Fruit fly (Drosophila melanogaster) whole organism, pupa: Measurements from ENCODE around the gene Spps.

Experiments used
- CG10348 ChIP-seq: fragments of 200-800 bp; sonication (Bioruptor generic); IDR thresholded peaks from 2 replicates; pipeline ENCODE4 v1.3.6; 2022; ENCODE audit warnings: missing biosample characterization, missing genetic modification characterization
- CG12605 ChIP-seq: fragments of 200-800 bp; sonication (Bioruptor generic); IDR thresholded peaks from 2 replicates; pipeline ENCODE4 v1.3.6; 2022; ENCODE audit warnings: missing biosample characterization, missing genetic modification characterization
- CG13204 ChIP-seq: fragments of 200-800 bp; sonication (Bioruptor generic); optimal IDR thresholded peaks from 2 replicates; lab custom pipeline; 2018; ENCODE audit warnings: missing biosample characterization, mild to moderate bottlenecking, missing genetic modification characterization, moderate library complexity
- CG14655 ChIP-seq: fragments of 200-800 bp; sonication (Bioruptor generic); optimal IDR thresholded peaks from 3 replicates; lab custom pipeline; 2017; ENCODE audit warnings: mild to moderate bottlenecking, missing biosample characterization, missing genetic modification reagents, missing genetic modification characterization
- CG15710 ChIP-seq: fragments of 200-800 bp; sonication (Bioruptor generic); optimal IDR thresholded peaks from 2 replicates; lab custom pipeline; 2018; ENCODE audit warnings: missing biosample characterization, mild to moderate bottlenecking, missing genetic modification characterization, moderate library complexity
- CG17806 ChIP-seq: fragments of 200-800 bp; sonication (Bioruptor generic); optimal IDR thresholded peaks from 2 replicates; lab custom pipeline; 2018; ENCODE audit warnings: missing biosample characterization, mild to moderate bottlenecking, missing genetic modification characterization, moderate library complexity
- CG32121 ChIP-seq: fragments of 200-800 bp; sonication (Bioruptor generic); IDR thresholded peaks from 2 replicates; pipeline ENCODE4 v1.3.6; 2022; ENCODE audit warnings: missing biosample characterization, missing genetic modification characterization
- CG34367 ChIP-seq: fragments of 200-800 bp; sonication (Bioruptor generic); optimal IDR thresholded peaks from 2 replicates; lab custom pipeline; 2018; ENCODE audit warnings: missing biosample characterization, mild to moderate bottlenecking, missing genetic modification characterization
- CG4496 ChIP-seq: fragments of 200-800 bp; sonication (Bioruptor generic); IDR thresholded peaks from 3 replicates; pipeline ENCODE4 v1.3.6; 2022; ENCODE audit warnings: missing biosample characterization, missing genetic modification characterization
- CG8159 ChIP-seq: fragments of 200-800 bp; sonication (Bioruptor generic); optimal IDR thresholded peaks from 3 replicates; lab custom pipeline; 2018; ENCODE audit warnings: missing biosample characterization, mild to moderate bottlenecking, missing genetic modification characterization, moderate library complexity
- CG8301 ChIP-seq: fragments of 200-800 bp; sonication (Bioruptor generic); optimal IDR thresholded peaks from 2 replicates; lab custom pipeline; 2018; ENCODE audit warnings: missing biosample characterization, mild to moderate bottlenecking, missing genetic modification characterization
- CG9948 ChIP-seq: fragments of 200-800 bp; sonication (Bioruptor generic); optimal IDR thresholded peaks from 2 replicates; lab custom pipeline; 2018; ENCODE audit warnings: missing biosample characterization, mild to moderate bottlenecking, missing genetic modification characterization, moderate library complexity
- D1 ChIP-seq: fragments of 200-800 bp; sonication (Bioruptor generic); optimal IDR thresholded peaks from 2 replicates; lab custom pipeline; 2018; ENCODE audit warnings: missing biosample characterization, mild to moderate bottlenecking, missing genetic modification characterization, moderate library complexity
- EcR ChIP-seq: fragments of 200-800 bp; sonication (Bioruptor generic); optimal IDR thresholded peaks from 3 replicates; lab custom pipeline; 2019; ENCODE audit warnings: missing biosample characterization, missing genetic modification characterization, mild to moderate bottlenecking, moderate library complexity, missing genetic modification reagents
- Ets98B ChIP-seq: fragments of 200-800 bp; sonication (Bioruptor generic); IDR thresholded peaks from 2 replicates; pipeline ENCODE4 v1.3.6; 2022; ENCODE audit warnings: missing biosample characterization, missing genetic modification characterization
- Pif1A ChIP-seq: fragments of 200-800 bp; sonication (Bioruptor generic); optimal IDR thresholded peaks from 3 replicates; lab custom pipeline; 2016; ENCODE audit warnings: missing biosample characterization, missing genetic modification characterization
- Pif1B ChIP-seq: fragments of 200-800 bp; sonication (Bioruptor generic); optimal IDR thresholded peaks from 3 replicates; lab custom pipeline; 2016; ENCODE audit warnings: missing biosample characterization, missing genetic modification characterization
- Snoo ChIP-seq: fragments of 200-800 bp; sonication (Bioruptor generic); optimal IDR thresholded peaks from 3 replicates; lab custom pipeline; 2017; ENCODE audit warnings: missing biosample characterization, mild to moderate bottlenecking, missing genetic modification characterization, inconsistent platforms
- fd96Ca ChIP-seq: fragments of 200-800 bp; sonication (Bioruptor generic); IDR thresholded peaks from 3 replicates; pipeline ENCODE4 v1.3.6; 2022; ENCODE audit warnings: missing biosample characterization, missing genetic modification characterization
- gl ChIP-seq: fragments of 200-800 bp; sonication (Bioruptor generic); optimal IDR thresholded peaks from 2 replicates; lab custom pipeline; 2018; ENCODE audit warnings: missing biosample characterization, mild to moderate bottlenecking, missing genetic modification characterization
- rn ChIP-seq: fragments of 200-800 bp; sonication (Bioruptor generic); IDR thresholded peaks from 2 replicates; pipeline ENCODE4 v1.3.6; 2022; ENCODE audit warnings: missing biosample characterization, missing genetic modification characterization

Gene Spps

DNA sequence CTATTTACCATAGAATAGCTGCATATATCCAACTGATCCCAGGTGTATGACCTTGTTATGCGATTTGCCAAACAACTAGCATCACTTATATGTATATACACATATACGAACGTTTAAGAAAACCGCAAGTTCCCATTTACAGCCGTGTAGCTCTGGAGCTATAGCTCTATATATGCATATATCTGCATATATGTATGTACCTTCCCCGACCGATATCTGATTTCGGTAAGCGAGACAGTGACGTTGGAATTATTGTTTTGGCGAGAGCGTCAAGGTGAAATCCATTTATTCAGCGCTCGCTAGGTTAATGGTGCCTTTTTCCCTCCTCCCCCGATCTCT, 33.3 kb upstream of the Spps start:
- TF ChIP-seq gl (tag; lab: Kevin White, UChicago) (no peak), CG12605 (GFP tag; lab: Robert Waterston, UW) (no peak), fd96Ca (GFP tag; lab: Robert Waterston, UW) (no peak), D1 (tag; lab: Kevin White, UChicago) (no peak), Pif1B (GFP tag; lab: Kevin White, UChicago) (no peak), CG8159 (no peak), CG34367 (tag; lab: Kevin White, UChicago) (no peak), CG8301 (tag; lab: Kevin White, UChicago) (no peak), Pif1A (GFP tag; lab: Kevin White, UChicago) (no peak), rn (GFP tag; lab: Robert Waterston, UW) (no peak), CG15710 (tag; lab: Kevin White, UChicago) (no peak), CG10348 (GFP tag; lab: Robert Waterston, UW) (no peak), EcR (no peak), CG9948 (tag; lab: Kevin White, UChicago) (no peak), CG14655 (GFP tag; lab: Kevin White, UChicago) (no peak), CG13204 (GFP tag; lab: Kevin White, UChicago) (no peak), Snoo (tag; lab: Kevin White, UChicago) (no peak), CG32121 (no peak), Ets98B (no peak)

- TF ChIP-seq CG8301 (tag; lab: Kevin White, UChicago) (peak; percentile 89), CG13204 (GFP tag; lab: Kevin White, UChicago) (peak; percentile 92), fd96Ca (GFP tag; lab: Robert Waterston, UW) (peak; percentile 94), Pif1B (GFP tag; lab: Kevin White, UChicago) (peak; percentile 93), EcR (peak; percentile 75), Ets98B (peak; percentile 88), CG32121 (peak; percentile 80), CG9948 (tag; lab: Kevin White, UChicago) (peak; percentile 96), CG10348 (GFP tag; lab: Robert Waterston, UW) (peak; percentile 71), CG14655 (GFP tag; lab: Kevin White, UChicago) (no peak), CG8159 (peak; percentile 97), D1 (tag; lab: Kevin White, UChicago) (no peak), CG15710 (tag; lab: Kevin White, UChicago) (peak; percentile 98), CG17806 (peak; percentile 96), CG34367 (tag; lab: Kevin White, UChicago) (peak; percentile 97), CG12605 (GFP tag; lab: Robert Waterston, UW) (peak; percentile 88), Pif1A (GFP tag; lab: Kevin White, UChicago) (peak; percentile 95), gl (tag; lab: Kevin White, UChicago) (peak; percentile 96), rn (GFP tag; lab: Robert Waterston, UW) (peak; percentile 63; the same call in 1 of the 2 replicates), Snoo (tag; lab: Kevin White, UChicago) (peak; percentile 93), CG4496 (peak; percentile 96)
Measured at dm6 chr3R:24259278-24260040, 32.7 kb upstream of the Spps start.

DNA sequence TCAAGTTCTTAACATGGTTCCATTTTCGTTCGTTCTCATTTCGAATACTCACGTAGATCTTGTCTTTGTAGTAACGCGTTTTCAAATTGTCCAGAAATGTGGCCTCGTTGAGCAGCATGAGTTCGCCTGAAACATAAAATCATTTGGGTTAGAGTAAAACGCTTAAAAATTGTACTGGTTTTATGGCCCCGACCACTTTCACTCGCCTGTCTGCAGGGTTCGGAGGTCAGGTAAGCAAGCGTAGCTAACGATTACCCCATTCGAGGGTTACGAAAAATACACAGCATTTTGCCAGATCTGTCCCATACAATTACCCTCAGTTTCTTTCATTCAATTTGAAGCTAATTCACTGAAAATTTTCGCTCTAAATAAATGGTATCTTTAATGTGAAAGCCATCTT, 31.6 kb upstream of the Spps start:
- TF ChIP-seq fd96Ca (GFP tag; lab: Robert Waterston, UW) = no peak
- TF ChIP-seq Snoo (tag; lab: Kevin White, UChicago) = no peak
- TF ChIP-seq CG4496 = no peak
- no peak for TF ChIP-seq Pif1B (GFP tag; lab: Kevin White, UChicago)
- no peak for TF ChIP-seq D1 (tag; lab: Kevin White, UChicago)
- TF ChIP-seq Pif1A (GFP tag; lab: Kevin White, UChicago) = no peak
- no peak for TF ChIP-seq rn (GFP tag; lab: Robert Waterston, UW)
- TF ChIP-seq CG10348 (GFP tag; lab: Robert Waterston, UW) = no peak
- no peak for TF ChIP-seq CG14655 (GFP tag; lab: Kevin White, UChicago)

DNA sequence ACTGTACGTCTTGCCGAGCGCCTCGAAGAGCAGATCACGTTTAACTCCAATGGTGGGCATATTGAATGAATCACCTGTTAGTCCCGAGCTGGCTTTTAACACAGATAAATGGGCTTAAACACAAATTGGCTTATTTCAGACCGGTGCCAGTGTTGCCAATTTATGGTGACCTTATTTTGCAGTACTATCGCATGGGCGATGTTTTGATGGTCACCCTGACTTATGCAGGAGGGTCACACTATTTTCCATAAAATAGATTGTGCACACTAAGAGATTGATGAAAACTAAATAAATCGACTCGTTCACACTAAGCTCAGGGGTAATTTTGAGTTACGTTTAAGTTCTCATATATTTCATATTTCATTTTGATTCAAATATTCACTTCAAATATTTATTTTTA, 25.8 kb upstream of the Spps start, which contains the start of gene beta-PheRS:
TSS of gene beta-PheRS (minus strand) at position 186 of the 400 bp plus-strand sequence.
- TF ChIP-seq fd96Ca (GFP tag; lab: Robert Waterston, UW) = peak; percentile 11; the same call in 1 of the 3 replicates
- TF ChIP-seq Pif1A (GFP tag; lab: Kevin White, UChicago) = no peak
- TF ChIP-seq, all 21 proteins: peak for 1

DNA sequence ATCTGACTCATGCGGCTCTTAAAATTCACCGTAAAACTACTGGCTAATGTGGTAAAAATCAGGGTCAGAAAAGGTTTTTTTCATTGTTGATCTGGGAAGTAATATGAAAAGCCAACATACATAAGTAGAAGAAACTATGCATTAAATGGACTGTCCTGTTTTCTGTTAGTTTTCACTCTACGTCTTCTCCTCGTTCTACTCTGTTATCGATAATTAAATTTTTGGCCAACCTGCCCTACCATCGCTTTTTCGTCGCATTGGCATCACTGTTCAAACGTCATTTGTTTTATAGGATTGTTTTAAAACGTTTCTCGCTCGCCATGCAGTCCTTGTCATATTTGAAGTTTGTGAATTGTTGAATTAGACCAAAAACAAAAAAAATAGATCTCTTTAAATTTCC, 8.0 kb upstream of the Spps start:
- TF ChIP-seq CG10348 (GFP tag; lab: Robert Waterston, UW) (no peak), rn (GFP tag; lab: Robert Waterston, UW) (no peak), CG13204 (GFP tag; lab: Kevin White, UChicago) (no peak), CG15710 (tag; lab: Kevin White, UChicago) (no peak), CG12605 (GFP tag; lab: Robert Waterston, UW) (no peak), CG34367 (tag; lab: Kevin White, UChicago) (no peak)
- TF ChIP-seq, all 21 proteins: peak for 0

DNA sequence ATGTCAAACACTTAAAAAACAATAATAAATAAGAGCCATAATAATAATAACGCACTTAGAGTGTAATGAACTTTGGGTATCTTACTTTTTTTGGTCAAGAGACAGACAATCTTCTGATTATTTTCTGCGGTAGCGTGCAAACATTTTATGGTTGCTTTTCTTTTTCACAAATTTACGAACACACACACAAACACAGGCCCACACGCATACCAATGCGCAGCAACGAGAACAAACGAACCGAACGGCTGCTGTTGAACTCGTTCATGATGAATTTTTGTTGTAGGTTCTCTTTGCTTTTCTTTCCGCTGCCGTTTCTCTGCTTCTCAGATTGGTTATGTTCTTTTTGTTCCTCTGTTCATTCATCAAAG, 7.4 kb upstream of the Spps start:
- TF ChIP-seq CG12605 (GFP tag; lab: Robert Waterston, UW) (0 out of 2 replicates have a peak, but pooled peaks have one; percentile 7), CG34367 (tag; lab: Kevin White, UChicago) (no peak), EcR (peak; percentile 80), CG17806 (no peak)
